Worm (Caenorhabditis elegans) whole organism, L3 larva: ENCODE results near the gene srab-13.

ENCODE experiments used
- R02D3.7 ChIP-seq: fragments of 150-350 bp; optimal IDR thresholded peaks from 2 replicates; lab custom pipeline; 2014; ENCODE audit warnings: missing biosample characterization, missing genetic modification characterization
- aly-2 ChIP-seq: fragments of 150-350 bp; optimal IDR thresholded peaks from 2 replicates; lab custom pipeline; 2014; ENCODE audit warnings: missing biosample characterization, missing genetic modification characterization
- ama-1 ChIP-seq: fragments of 150-350 bp; optimal IDR thresholded peaks from 2 replicates; lab custom pipeline; 2018
- ceh-16 ChIP-seq: sonication (generic microtip); optimal IDR thresholded peaks from 2 replicates; lab custom pipeline; 2017; ENCODE audit warnings: missing biosample characterization, missing genetic modification characterization
- daf-12 ChIP-seq: fragments of 150-350 bp; optimal IDR thresholded peaks from 2 replicates; lab custom pipeline; 2014; ENCODE audit warnings: missing biosample characterization, missing genetic modification reagents, missing genetic modification characterization
- egl-27 ChIP-seq: sonication (generic microtip); optimal IDR thresholded peaks from 4 replicates; lab custom pipeline; 2017; ENCODE audit warnings: missing biosample characterization, missing genetic modification reagents, missing genetic modification characterization
- elt-3 ChIP-seq, 3 experiments: fragments of 150-350 bp in 1 of 3; sonication (generic microtip) in 2 of 3; optimal IDR thresholded peaks; 2 replicates in 2 of 3; 4 replicates in 1 of 3; lab custom pipeline; 2014 to 2017; ENCODE audit warnings: missing biosample characterization in 3 of 3, missing genetic modification characterization in 3 of 3
- fkh-2 ChIP-seq: fragments of 150-350 bp; optimal IDR thresholded peaks from 2 replicates; lab custom pipeline; 2014; ENCODE audit warnings: missing biosample characterization, missing genetic modification reagents, missing genetic modification characterization
- fos-1 ChIP-seq: fragments of 150-350 bp; optimal IDR thresholded peaks from 2 replicates; lab custom pipeline; 2014; ENCODE audit warnings: missing biosample characterization, missing genetic modification characterization
- jun-1 ChIP-seq: fragments of 150-350 bp; optimal IDR thresholded peaks from 2 replicates; lab custom pipeline; 2014; ENCODE audit warnings: missing biosample characterization, missing genetic modification reagents, missing genetic modification characterization
- lin-39 ChIP-seq: fragments of 150-350 bp; optimal IDR thresholded peaks from 2 replicates; lab custom pipeline; 2018; ENCODE audit warnings: missing biosample characterization, missing genetic modification reagents, missing genetic modification characterization
- nhr-237 ChIP-seq: fragments of 150-350 bp; optimal IDR thresholded peaks from 2 replicates; lab custom pipeline; 2014; ENCODE audit warnings: missing biosample characterization, missing genetic modification characterization
- pqm-1 ChIP-seq: fragments of 150-350 bp; optimal IDR thresholded peaks from 2 replicates; lab custom pipeline; 2017; ENCODE audit warnings: missing biosample characterization, missing genetic modification characterization, inconsistent platforms
- zag-1 ChIP-seq: fragments of 150-350 bp; optimal IDR thresholded peaks from 2 replicates; lab custom pipeline; 2014; ENCODE audit warnings: missing biosample characterization, missing genetic modification characterization

DNA sequence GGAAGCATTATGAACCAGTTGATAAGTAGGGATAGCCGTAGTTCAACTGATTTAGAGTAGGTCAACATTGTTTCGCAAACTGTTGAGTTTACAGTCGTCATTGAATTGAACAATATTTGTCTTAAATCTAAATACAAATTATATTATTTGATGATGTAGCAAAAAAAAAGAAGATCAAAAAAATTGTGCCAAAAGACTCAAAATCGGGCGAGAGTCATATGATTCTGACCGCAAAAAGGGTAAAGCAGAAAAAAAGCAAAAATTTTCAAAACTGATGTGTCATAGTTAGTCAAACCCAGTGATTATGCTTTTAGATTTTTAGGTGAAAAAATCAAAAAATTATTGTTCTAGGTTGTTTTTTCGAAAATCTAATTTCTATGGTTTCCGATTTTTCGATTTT, at the start of gene srab-13:
- no peak for TF ChIP-seq daf-12
- no peak for TF ChIP-seq zag-1 (tag; lab: Kevin White, UChicago)
- no peak for TF ChIP-seq nhr-237
- TF ChIP-seq jun-1 (tag; lab: Kevin White, UChicago), result no peak
- TF ChIP-seq R02D3.7, result no peak
- no peak for TF ChIP-seq fos-1 (tag; lab: Kevin White, UChicago)
- no peak for TF ChIP-seq fkh-2 (tag; lab: Kevin White, UChicago)
- no peak for TF ChIP-seq pqm-1
- TF ChIP-seq ceh-16 (tag; lab: Kevin White, UChicago), result no peak
- TF ChIP-seq ama-1 (lab: Kevin White, UChicago), result no peak
- TF ChIP-seq lin-39, result no peak
- TF ChIP-seq egl-27 (tag; lab: Kevin White, UChicago), result no peak
- no peak for TF ChIP-seq aly-2 (tag; lab: Kevin White, UChicago)
- no peak for TF ChIP-seq elt-3 (tag; optimal IDR thresholded peaks at IDR 0.05; lab: Kevin White, UChicago)
